Worm (Caenorhabditis elegans): Measurements from ENCODE around the gene ccar-1.

ccar-1 gene

DNA sequence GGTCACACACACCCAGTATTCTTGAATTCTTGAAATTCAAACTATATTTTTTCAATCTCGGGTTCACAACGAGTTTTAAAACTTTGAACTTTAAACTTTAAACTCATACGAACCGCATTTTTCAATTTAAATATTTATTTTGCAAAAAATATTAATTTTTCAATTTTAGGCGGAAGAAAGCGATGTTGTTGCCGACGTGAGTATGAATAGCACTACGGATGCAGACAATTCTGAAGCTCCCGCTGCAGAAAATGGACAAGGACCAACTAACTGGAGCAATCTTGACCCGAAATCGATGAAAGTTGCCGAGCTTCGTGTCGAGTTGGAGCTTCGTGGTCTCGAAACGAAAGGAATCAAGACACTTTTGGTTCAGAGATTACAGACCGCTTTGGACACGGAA, 3.1 kb downstream of the ccar-1 start:
- TF ChIP-seq sptf-1 (tag; optimal IDR thresholded peaks at IDR 0.05), result no peak
- no peak for TF ChIP-seq zip-8 (tag; optimal IDR thresholded peaks at IDR 0.05)
- TF ChIP-seq lin-32 (GFP tag; optimal IDR thresholded peaks at IDR 0.05), result no peak
- no peak for TF ChIP-seq unc-120 (tag; optimal IDR thresholded peaks at IDR 0.05; ENCODE audit: poor library complexity, severe bottlenecking)
- no peak for TF ChIP-seq elt-3 (tag; optimal IDR thresholded peaks at IDR 0.05)
- no peak for TF ChIP-seq elt-1 (tag; optimal IDR thresholded peaks at IDR 0.05; ENCODE audit: borderline replicate concordance, insufficient read depth)
- TF ChIP-seq ceh-43 (GFP tag; optimal IDR thresholded peaks at IDR 0.05), result no peak

DNA sequence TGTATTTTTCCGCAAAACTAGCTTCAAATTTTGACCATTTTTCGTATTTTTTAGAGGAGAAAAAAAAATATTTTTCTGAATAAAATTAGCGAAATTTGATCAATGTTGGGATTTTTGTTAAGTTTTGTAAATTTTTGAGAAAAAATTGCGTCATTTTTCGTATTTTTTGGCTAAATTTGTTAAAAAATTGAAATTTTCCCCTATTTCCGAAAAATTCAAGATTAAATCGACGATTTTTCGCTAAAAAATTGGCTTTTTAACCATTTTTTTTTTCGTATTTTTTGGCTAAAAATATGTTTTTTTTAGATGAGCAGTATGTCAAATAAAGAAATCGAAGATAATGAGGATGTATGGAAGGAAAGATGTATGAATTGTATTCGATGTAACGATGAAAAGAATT, 5.8 kb downstream of the ccar-1 start, which contains the start of gene cfp-1:
TSS of gene cfp-1 (plus strand) at position 301 of the 400 bp plus-strand sequence.
- TF ChIP-seq zip-8 (tag; optimal IDR thresholded peaks at IDR 0.05) (peak; percentile 22), mep-1 (tag; optimal IDR thresholded peaks at IDR 0.05) (no peak)

DNA sequence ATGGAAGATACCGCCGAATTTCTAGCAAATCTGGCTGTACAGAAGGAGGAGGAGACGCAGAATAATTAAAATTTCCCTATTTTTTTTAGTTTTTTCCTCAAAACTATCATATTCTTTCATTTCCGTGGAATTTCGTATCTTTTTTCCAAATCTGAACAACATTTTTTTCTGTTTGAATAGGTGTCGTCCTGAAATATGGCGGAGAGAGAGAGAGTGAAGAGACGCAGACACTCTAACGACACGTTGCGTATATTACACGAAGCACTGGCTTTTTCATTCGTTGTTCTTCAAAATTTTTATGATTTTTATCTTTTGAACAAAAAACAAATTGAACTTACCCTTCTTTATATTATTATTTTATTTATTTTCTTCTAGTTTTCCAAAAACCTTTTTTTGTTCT, 11.6 kb downstream of the ccar-1 start:
- TF ChIP-seq cnd-1 (tag; optimal IDR thresholded peaks at IDR 0.05) (no peak), elt-1 (tag; optimal IDR thresholded peaks at IDR 0.05; ENCODE audit: borderline replicate concordance, insufficient read depth) (peak; percentile 10), unc-120 (tag; optimal IDR thresholded peaks at IDR 0.05; ENCODE audit: poor library complexity, severe bottlenecking) (no peak), nhr-76 (tag; optimal IDR thresholded peaks at IDR 0.05) (no peak), zip-8 (tag; optimal IDR thresholded peaks at IDR 0.05) (no peak)

DNA sequence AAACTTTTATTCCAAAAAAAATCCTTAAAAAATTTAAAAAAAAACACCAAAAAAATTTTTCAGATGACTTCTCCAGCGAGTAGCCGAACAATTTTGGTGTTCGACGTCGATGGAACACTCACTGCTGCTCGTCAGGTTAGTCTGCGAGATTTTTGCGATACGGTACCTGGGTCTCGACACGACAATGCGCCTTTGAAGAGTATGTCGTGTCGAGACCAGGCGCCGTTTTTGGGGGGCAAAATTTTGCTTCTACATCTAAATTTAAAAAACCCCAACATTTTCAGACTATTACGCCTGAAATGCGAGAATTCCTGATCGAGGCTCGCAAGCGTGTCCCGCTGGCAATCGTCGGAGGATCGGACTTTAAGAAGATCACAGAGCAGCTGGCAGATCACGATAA, 12.2 kb downstream of the ccar-1 start, which contains the start of gene F52B11.2:
TSS of gene F52B11.2 (plus strand) at position 64 of the 400 bp plus-strand sequence.
- no peak for TF ChIP-seq blmp-1 (tag; optimal IDR thresholded peaks at IDR 0.05)
- no peak for TF ChIP-seq M03D4.4 (tag; optimal IDR thresholded peaks at IDR 0.05)
- no peak for TF ChIP-seq unc-62 (GFP tag; optimal IDR thresholded peaks at IDR 0.05)
- TF ChIP-seq zip-8 (tag; optimal IDR thresholded peaks at IDR 0.05), result no peak
- no peak for TF ChIP-seq ces-1 (GFP tag; optimal IDR thresholded peaks at IDR 0.05)
- no peak for TF ChIP-seq nhr-2 (tag; optimal IDR thresholded peaks at IDR 0.05)
- no peak for TF ChIP-seq sem-2 (GFP tag; optimal IDR thresholded peaks at IDR 0.05)
- TF ChIP-seq hlh-1 (tag; optimal IDR thresholded peaks at IDR 0.05), result no peak
- TF ChIP-seq flh-1 (GFP tag; optimal IDR thresholded peaks at IDR 0.05), result no peak
- TF ChIP-seq mep-1 (tag; optimal IDR thresholded peaks at IDR 0.05), result no peak

DNA sequence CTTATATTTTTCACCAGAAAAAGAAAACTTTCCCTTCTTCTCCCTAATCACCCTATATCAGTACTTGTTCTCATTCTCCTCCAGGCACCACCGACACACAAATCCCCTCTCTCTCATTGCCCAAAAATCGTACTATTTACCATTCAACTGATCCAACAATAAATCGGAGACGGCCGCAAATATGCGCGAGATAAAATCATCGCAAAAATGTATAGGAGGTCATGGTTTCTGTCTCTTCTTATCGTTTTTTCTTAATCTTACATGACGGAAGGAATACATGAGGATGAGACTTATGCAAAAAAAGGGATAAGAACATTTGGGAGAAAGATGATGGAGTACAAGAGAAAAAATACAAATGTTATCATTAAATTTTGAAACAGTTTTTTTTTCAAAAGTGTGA, 15.0 kb downstream of the ccar-1 start:
- TF ChIP-seq ceh-83 (GFP tag; optimal IDR thresholded peaks at IDR 0.05), result no peak
- no peak for TF ChIP-seq hlh-1 (tag; optimal IDR thresholded peaks at IDR 0.05)
- TF ChIP-seq lsy-2 (tag; optimal IDR thresholded peaks at IDR 0.05), result no peak
- no peak for TF ChIP-seq ces-1 (GFP tag; optimal IDR thresholded peaks at IDR 0.05)
- no peak for TF ChIP-seq mls-2 (tag; optimal IDR thresholded peaks at IDR 0.05)
- peak; percentile 77 for TF ChIP-seq elt-1 (tag; optimal IDR thresholded peaks at IDR 0.05; ENCODE audit: borderline replicate concordance, insufficient read depth)

DNA sequence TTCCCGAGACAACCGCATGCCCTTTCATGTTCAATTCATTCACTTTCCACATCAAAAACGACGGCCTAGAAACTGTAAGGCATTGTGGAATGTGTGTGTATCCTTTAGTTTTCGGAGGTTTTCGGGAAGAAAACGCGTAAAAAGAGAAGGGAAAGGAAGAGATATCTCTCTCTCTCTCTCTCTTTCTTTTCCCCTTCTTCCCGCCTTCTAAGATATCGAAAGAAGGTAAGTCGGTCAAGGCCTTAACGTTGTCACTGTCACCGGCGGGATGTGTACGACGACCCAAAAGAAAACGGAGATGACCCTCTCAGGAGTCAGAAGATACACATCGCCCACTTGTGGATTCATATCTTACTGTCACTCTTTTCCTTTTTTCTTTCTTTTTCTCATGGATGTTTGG, 18.4 kb downstream of the ccar-1 start:
- TF ChIP-seq flh-1 (GFP tag; optimal IDR thresholded peaks at IDR 0.05) (no peak), mls-2 (tag; optimal IDR thresholded peaks at IDR 0.05) (no peak), elt-1 (tag; optimal IDR thresholded peaks at IDR 0.05; ENCODE audit: borderline replicate concordance, insufficient read depth) (peak; percentile 59), unc-62 (GFP tag; optimal IDR thresholded peaks at IDR 0.05) (peak; percentile 35), nhr-2 (tag; optimal IDR thresholded peaks at IDR 0.05) (peak; percentile 62), blmp-1 (tag; optimal IDR thresholded peaks at IDR 0.05) (peak; percentile 90)

DNA sequence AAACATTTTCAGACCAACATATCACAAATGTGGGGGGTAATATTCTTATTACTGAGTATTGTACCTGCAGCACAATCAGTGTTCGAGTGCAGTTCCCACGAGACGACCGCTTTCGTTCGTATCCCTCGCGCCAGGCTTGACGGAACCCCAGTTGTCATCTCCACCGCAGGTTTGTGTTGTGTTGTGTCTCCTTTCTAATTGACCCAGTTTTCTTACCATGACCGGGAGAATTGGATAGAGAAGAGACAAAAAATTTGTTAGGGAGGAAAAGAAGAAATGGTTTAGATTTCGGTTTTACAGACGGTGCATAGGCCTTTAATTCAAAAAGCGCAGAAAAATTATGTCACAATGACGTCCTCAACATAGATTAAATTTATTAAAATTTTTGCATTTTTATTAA, 19.9 kb downstream of the ccar-1 start, which contains the start of gene noah-2:
TSS of gene noah-2 (plus strand) at position 13 of the 400 bp plus-strand sequence.
- TF ChIP-seq ceh-39 (tag; optimal IDR thresholded peaks at IDR 0.05) (no peak), nhr-2 (tag; optimal IDR thresholded peaks at IDR 0.05) (no peak)

DNA sequence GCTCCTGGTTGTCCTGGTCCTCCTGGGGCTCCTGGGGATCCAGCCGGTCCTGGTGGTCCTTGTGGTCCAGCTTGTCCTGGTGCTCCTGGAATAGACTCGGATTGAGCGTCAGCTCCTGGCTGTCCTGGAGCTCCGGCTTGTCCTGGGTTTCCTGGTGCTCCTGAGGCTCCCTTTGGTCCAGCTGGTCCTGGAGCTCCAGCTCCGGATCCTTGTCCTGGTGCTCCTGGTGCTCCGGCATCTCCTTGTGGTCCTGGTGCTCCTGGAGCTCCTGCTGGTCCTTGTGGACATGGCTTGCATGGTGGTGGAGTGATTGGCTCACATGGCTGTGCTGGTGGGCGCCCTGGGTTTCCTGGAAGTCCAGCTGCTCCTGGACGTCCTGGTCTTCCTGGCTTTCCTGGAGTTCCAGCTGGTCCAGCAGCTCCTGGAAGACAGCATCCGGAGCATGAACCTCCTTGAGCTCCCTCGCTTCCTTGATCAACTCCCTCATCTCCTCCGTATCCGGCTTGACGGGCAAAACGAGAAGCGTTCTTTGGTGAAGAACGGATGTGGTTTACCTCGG, 27.3 kb downstream of the ccar-1 start:
- no peak for TF ChIP-seq mls-2 (tag; optimal IDR thresholded peaks at IDR 0.05)

All from whole organism, mixed stage, embryonic.